Fruit fly (Drosophila melanogaster) whole organism, adult: ENCODE data around the gene dysf.
A peak's percentile ranks its signal among the peaks of the same experiment; 100 is the strongest.

Source experiments
- CG11617 ChIP-seq: fragments of 200-800 bp; sonication (Bioruptor generic); optimal IDR thresholded peaks from 2 replicates; lab custom pipeline; 2017; ENCODE audit warnings: mild to moderate bottlenecking, missing biosample characterization, missing genetic modification reagents, missing genetic modification characterization
- CG12768 ChIP-seq: fragments of 200-800 bp; sonication (Bioruptor generic); optimal IDR thresholded peaks from 2 replicates; lab custom pipeline; 2017; ENCODE audit warnings: missing biosample characterization, missing genetic modification characterization, mild to moderate bottlenecking, moderate library complexity, missing genetic modification reagents
- CG14711 ChIP-seq: fragments of 200-800 bp; sonication (Bioruptor generic); optimal IDR thresholded peaks from 2 replicates; lab custom pipeline; 2018; ENCODE audit warnings: missing biosample characterization, mild to moderate bottlenecking, missing genetic modification characterization, moderate library complexity
- CG1620 ChIP-seq: fragments of 200-800 bp; sonication (Bioruptor generic); optimal IDR thresholded peaks from 2 replicates; lab custom pipeline; 2016; ENCODE audit warnings: missing biosample characterization, missing genetic modification characterization
- CG33017 ChIP-seq: fragments of 200-800 bp; sonication (Bioruptor generic); optimal IDR thresholded peaks from 2 replicates; lab custom pipeline; 2018; ENCODE audit warnings: missing biosample characterization, mild to moderate bottlenecking, missing genetic modification characterization, moderate library complexity
- CG5204 ChIP-seq: fragments of 200-800 bp; sonication (Bioruptor generic); optimal IDR thresholded peaks from 2 replicates; lab custom pipeline; 2016; ENCODE audit warnings: missing biosample characterization, missing genetic modification characterization
- CG7045 ChIP-seq: fragments of 200-800 bp; sonication (Bioruptor generic); optimal IDR thresholded peaks from 2 replicates; lab custom pipeline; 2017; ENCODE audit warnings: missing biosample characterization, mild to moderate bottlenecking, missing genetic modification characterization
- CG7101 ChIP-seq: fragments of 200-800 bp; sonication (Bioruptor generic); optimal IDR thresholded peaks from 2 replicates; lab custom pipeline; 2018; ENCODE audit warnings: missing biosample characterization, mild to moderate bottlenecking, missing genetic modification characterization, moderate library complexity
- Clk ChIP-seq: fragments of 200-800 bp; sonication (Bioruptor generic); optimal IDR thresholded peaks from 2 replicates; lab custom pipeline; 2017; ENCODE audit warnings: missing biosample characterization, missing genetic modification characterization
- Crg-1 ChIP-seq: fragments of 200-800 bp; sonication (Bioruptor generic); optimal IDR thresholded peaks from 2 replicates; lab custom pipeline; 2016; ENCODE audit warnings: missing biosample characterization, missing genetic modification characterization
- Hr96 ChIP-seq: fragments of 200-800 bp; sonication (Bioruptor generic); optimal IDR thresholded peaks from 2 replicates; lab custom pipeline; 2016; ENCODE audit warnings: missing biosample characterization, missing genetic modification characterization
- Mnt ChIP-seq: fragments of 200-800 bp; sonication (Bioruptor generic); optimal IDR thresholded peaks from 2 replicates; lab custom pipeline; 2016; ENCODE audit warnings: missing biosample characterization, mild to moderate bottlenecking, missing genetic modification characterization
- bab1 ChIP-seq: fragments of 200-800 bp; sonication (Bioruptor generic); optimal IDR thresholded peaks from 3 replicates; lab custom pipeline; 2019; ENCODE audit warnings: missing biosample characterization, mild to moderate bottlenecking, missing genetic modification characterization, moderate library complexity
- cic ChIP-seq: fragments of 200-800 bp; sonication (Bioruptor generic); optimal IDR thresholded peaks from 2 replicates; lab custom pipeline; 2017; ENCODE audit warnings: missing biosample characterization, mild to moderate bottlenecking, missing genetic modification characterization, moderate library complexity
- cnc ChIP-seq, 2 experiments: fragments of >200 bp; optimal IDR thresholded peaks; 2 replicates each; lab custom pipeline; 2017
- kay ChIP-seq: fragments of 200-800 bp; sonication (Bioruptor generic); peaks from one replicate; lab custom pipeline; 2016; ENCODE audit warnings: missing biosample characterization, missing genetic modification characterization, borderline replicate concordance
- ovo ChIP-seq: fragments of 200-800 bp; sonication (Bioruptor generic); optimal IDR thresholded peaks from 2 replicates; lab custom pipeline; 2016; ENCODE audit warnings: missing biosample characterization, missing genetic modification characterization
- pad ChIP-seq: fragments of 200-800 bp; sonication (Bioruptor generic); optimal IDR thresholded peaks from 3 replicates; lab custom pipeline; 2017; ENCODE audit warnings: missing biosample characterization, missing genetic modification characterization, mild to moderate bottlenecking, moderate library complexity, missing genetic modification reagents
- tj ChIP-seq: fragments of 200-800 bp; sonication (Bioruptor generic); optimal IDR thresholded peaks from 3 replicates; lab custom pipeline; 2017; ENCODE audit warnings: missing biosample characterization, mild to moderate bottlenecking, missing genetic modification characterization, moderate library complexity
- toe ChIP-seq: fragments of 200-800 bp; sonication (Bioruptor generic); optimal IDR thresholded peaks from 2 replicates; lab custom pipeline; 2016; ENCODE audit warnings: missing biosample characterization, missing genetic modification characterization

The dysf gene

dm6 chr3R:26105407-26105806, 6.9 kb upstream of the dysf start:
- TF ChIP-seq cic (GFP tag; lab: Kevin White, UChicago) (no peak), kay (GFP tag; lab: Kevin White, UChicago) (peak; percentile 19)

DNA sequence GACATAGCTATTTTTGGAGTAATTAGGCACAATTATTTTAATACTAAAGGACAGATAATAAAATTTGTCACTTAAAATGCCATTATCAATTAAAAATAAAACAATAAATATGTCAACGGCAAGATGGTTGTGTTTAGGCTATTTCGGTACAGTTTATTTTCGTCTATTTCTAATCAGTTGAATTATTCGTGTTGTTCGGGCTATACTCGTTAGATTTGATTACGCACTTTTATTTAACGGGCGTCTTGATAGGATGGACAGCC, 6.6 kb upstream of the dysf start:
- TF ChIP-seq tj (GFP tag; lab: Kevin White, UChicago) (peak; percentile 40), Crg-1 (GFP tag; lab: Kevin White, UChicago) (no peak), kay (GFP tag; lab: Kevin White, UChicago) (no peak), Hr96 (GFP tag; lab: Kevin White, UChicago) (no peak)

DNA sequence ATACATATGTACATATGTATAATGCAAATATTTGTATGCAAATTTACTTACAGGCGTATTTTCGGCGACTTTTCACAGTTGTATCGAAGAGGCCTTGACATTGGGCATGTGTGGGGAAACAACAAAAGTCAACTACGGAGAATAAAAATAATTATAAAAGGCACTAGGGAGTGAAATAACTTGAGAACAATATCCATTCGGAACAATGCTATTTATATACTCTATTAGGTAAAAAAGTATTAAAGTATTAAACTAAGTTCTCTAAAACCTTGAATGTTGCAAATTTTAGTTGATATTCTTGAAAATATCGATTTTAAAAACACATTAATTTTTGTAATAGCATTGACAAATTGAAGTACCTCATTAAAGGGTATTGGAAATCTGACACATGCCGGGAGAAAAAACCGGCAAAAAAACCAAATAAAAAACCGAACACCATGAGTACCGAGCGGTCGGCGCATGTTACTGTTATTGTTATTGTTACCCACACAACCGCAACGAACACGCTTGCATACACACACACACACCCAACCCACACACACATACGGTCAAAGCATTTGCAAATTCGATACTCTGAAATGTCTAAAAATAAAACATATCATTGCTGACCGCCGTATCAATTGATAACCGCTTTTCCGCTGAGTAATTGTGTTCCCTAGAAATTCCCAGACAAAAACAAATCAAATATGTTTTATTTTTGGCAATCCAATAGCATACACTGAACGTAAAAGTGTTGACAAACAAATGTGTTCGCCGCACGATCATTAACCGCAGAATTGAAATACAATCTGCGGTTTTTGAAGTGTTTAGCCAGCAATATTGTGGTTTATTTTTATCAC, 6.0 kb upstream of the dysf start:
- TF ChIP-seq CG5204 (GFP tag; lab: Kevin White, UChicago) (no peak), CG7101 (peak; percentile 89), cic (GFP tag; lab: Kevin White, UChicago) (no peak), CG14711 (tag; lab: Kevin White, UChicago) (peak; percentile 22), Clk (GFP tag; lab: Kevin White, UChicago) (no peak), cnc (optimal IDR thresholded peaks at IDR 0.05; lab: Kevin White, UChicago) (peak in 1 of 2 experiments; percentile 33), tj (GFP tag; lab: Kevin White, UChicago) (peak; percentile 79), bab1 (GFP tag; lab: Kevin White, UChicago) (peak; percentile 90), CG12768 (GFP tag; lab: Kevin White, UChicago) (peak; percentile 19), Hr96 (GFP tag; lab: Kevin White, UChicago) (peak; percentile 26), Mnt (peak; percentile 37), kay (GFP tag; lab: Kevin White, UChicago) (peak; percentile 48), CG33017 (tag; lab: Kevin White, UChicago) (peak; percentile 92), CG11617 (GFP tag; lab: Kevin White, UChicago) (peak; percentile 64), CG1620 (GFP tag; lab: Kevin White, UChicago) (peak; percentile 39), Crg-1 (GFP tag; lab: Kevin White, UChicago) (no peak), toe (GFP tag; lab: Kevin White, UChicago) (peak; percentile 17), CG7045 (GFP tag; lab: Kevin White, UChicago) (peak; percentile 5), pad (GFP tag; lab: Kevin White, UChicago) (peak; percentile 61), ovo (GFP tag; lab: Kevin White, UChicago) (no peak)

dm6 chr3R:26103440-26103839, 4.9 kb upstream of the dysf start:
- no peak for TF ChIP-seq CG11617 (GFP tag; lab: Kevin White, UChicago)
- peak; percentile 48 for TF ChIP-seq bab1 (GFP tag; lab: Kevin White, UChicago)

- TF ChIP-seq cnc (optimal IDR thresholded peaks at IDR 0.05; lab: Kevin White, UChicago) (no peak), tj (GFP tag; lab: Kevin White, UChicago) (peak; percentile 47), bab1 (GFP tag; lab: Kevin White, UChicago) (peak; percentile 18), CG5204 (GFP tag; lab: Kevin White, UChicago) (no peak), Mnt (no peak), CG14711 (tag; lab: Kevin White, UChicago) (peak; percentile 67), pad (GFP tag; lab: Kevin White, UChicago) (no peak), kay (GFP tag; lab: Kevin White, UChicago) (peak; percentile 54), cic (GFP tag; lab: Kevin White, UChicago) (no peak), ovo (GFP tag; lab: Kevin White, UChicago) (no peak), CG12768 (GFP tag; lab: Kevin White, UChicago) (no peak), CG11617 (GFP tag; lab: Kevin White, UChicago) (no peak), CG7045 (GFP tag; lab: Kevin White, UChicago) (no peak), toe (GFP tag; lab: Kevin White, UChicago) (no peak), Hr96 (GFP tag; lab: Kevin White, UChicago) (no peak), CG1620 (GFP tag; lab: Kevin White, UChicago) (no peak), CG7101 (no peak)
Measured at dm6 chr3R:26099238-26099637, 727 bp upstream of the dysf start.

DNA sequence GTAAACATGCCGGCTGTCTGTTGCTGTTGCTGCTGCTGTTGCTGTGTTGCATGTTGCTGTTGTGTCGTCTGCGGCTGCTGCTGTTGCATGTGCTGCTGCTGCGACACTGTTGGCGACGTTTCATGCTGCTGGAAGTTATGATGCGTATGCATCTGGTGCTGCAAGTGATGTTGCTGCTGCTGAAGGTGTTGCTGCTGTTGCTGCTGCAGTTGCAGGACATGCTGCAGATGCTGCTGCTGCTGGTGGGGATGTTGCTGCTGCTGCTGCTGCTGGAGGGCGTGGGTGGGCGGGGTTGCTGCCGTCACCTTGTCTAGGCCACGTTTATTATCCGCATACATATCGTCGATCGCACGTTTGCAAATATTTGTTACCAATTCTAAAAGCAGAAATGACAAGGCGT, 2.3 kb downstream of the dysf start:
- no peak for TF ChIP-seq Mnt
- TF ChIP-seq CG14711 (tag; lab: Kevin White, UChicago): no peak
- no peak for TF ChIP-seq Hr96 (GFP tag; lab: Kevin White, UChicago)

DNA sequence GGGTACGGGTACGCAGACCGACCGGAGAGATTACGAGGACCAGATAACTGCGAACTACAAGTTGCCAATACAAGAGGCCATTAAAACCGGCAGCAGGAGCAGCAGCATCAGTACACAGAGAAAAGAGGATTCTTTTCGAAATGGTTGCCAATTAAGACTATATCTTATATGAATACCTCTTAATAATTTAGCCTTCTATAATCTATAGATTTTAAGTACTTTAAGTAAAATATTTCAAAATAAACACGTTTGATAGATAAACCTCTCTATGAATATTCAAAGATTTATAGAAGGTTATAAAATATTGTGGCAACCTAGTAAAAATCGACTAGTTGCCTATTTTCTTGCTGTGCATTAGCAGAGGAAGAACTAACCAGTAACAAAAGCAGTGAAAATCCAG, 3.0 kb downstream of the dysf start:
- TF ChIP-seq bab1 (GFP tag; lab: Kevin White, UChicago): no peak
- no peak for TF ChIP-seq CG5204 (GFP tag; lab: Kevin White, UChicago)
- no peak for TF ChIP-seq toe (GFP tag; lab: Kevin White, UChicago)
- TF ChIP-seq ovo (GFP tag; lab: Kevin White, UChicago): no peak
- no peak for TF ChIP-seq CG7101
- no peak for TF ChIP-seq CG14711 (tag; lab: Kevin White, UChicago)
- no peak for TF ChIP-seq pad (GFP tag; lab: Kevin White, UChicago)
- no peak for TF ChIP-seq CG33017 (tag; lab: Kevin White, UChicago)
- no peak for TF ChIP-seq Mnt
- TF ChIP-seq CG1620 (GFP tag; lab: Kevin White, UChicago): no peak
- TF ChIP-seq cnc (optimal IDR thresholded peaks at IDR 0.05; lab: Kevin White, UChicago): no peak
